Worm (Caenorhabditis elegans): ENCODE data around the gene Y62H9A.14.

DNA sequence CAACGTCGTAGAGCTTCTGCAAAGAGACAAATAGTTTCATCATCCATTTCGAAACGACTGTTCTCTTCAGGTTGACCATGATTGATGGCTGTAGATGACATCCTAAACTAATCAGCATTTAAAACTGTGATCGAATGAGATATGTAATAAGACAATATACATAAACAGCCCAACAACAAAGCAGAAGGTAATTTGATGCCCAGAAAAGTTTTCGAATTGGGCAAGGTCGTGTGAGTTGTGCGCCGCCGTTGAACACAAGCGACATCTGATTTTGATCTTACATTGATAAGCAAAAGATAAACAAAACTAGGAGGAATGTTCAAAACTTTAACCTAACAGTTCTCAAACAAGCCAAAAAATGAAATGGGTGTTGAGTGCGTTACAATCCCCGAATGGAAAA lies 35.5 kb upstream of the Y62H9A.14 start, which contains the start of gene Y62H9A.7:
- TF ChIP-seq scrt-1 (GFP tag; IDR thresholded peaks at IDR 0.05), result no peak
- TF ChIP-seq B0310.2 (tag; optimal IDR thresholded peaks at IDR 0.05), result no peak
- no peak for TF ChIP-seq ama-1 (optimal IDR thresholded peaks at IDR 0.05)
- no peak for TF ChIP-seq sea-1 (GFP tag; conservative IDR thresholded peaks at IDR 0.05)
- TF ChIP-seq hmbx-1 (tag; optimal IDR thresholded peaks at IDR 0.05), result no peak
- TF ChIP-seq tbx-11 (GFP tag; IDR thresholded peaks at IDR 0.05), result no peak
- no peak for TF ChIP-seq hmg-4 (GFP tag; optimal IDR thresholded peaks at IDR 0.05)
- TF ChIP-seq ceh-36 (tag; optimal IDR thresholded peaks at IDR 0.05), result no peak
- no peak for TF ChIP-seq flt-1 (GFP tag; IDR thresholded peaks at IDR 0.05)
- no peak for TF ChIP-seq hnd-1 (tag; optimal IDR thresholded peaks at IDR 0.05)
- no peak for TF ChIP-seq ets-7 (tag; optimal IDR thresholded peaks at IDR 0.05)
- TF ChIP-seq tbx-37 (GFP tag; conservative IDR thresholded peaks at IDR 0.05), result no peak
- no peak for TF ChIP-seq F13C5.2 (tag; optimal IDR thresholded peaks at IDR 0.05)
